1 fruit fly cellular context compared by ENCODE assay signal in the genomic region with DNA sequence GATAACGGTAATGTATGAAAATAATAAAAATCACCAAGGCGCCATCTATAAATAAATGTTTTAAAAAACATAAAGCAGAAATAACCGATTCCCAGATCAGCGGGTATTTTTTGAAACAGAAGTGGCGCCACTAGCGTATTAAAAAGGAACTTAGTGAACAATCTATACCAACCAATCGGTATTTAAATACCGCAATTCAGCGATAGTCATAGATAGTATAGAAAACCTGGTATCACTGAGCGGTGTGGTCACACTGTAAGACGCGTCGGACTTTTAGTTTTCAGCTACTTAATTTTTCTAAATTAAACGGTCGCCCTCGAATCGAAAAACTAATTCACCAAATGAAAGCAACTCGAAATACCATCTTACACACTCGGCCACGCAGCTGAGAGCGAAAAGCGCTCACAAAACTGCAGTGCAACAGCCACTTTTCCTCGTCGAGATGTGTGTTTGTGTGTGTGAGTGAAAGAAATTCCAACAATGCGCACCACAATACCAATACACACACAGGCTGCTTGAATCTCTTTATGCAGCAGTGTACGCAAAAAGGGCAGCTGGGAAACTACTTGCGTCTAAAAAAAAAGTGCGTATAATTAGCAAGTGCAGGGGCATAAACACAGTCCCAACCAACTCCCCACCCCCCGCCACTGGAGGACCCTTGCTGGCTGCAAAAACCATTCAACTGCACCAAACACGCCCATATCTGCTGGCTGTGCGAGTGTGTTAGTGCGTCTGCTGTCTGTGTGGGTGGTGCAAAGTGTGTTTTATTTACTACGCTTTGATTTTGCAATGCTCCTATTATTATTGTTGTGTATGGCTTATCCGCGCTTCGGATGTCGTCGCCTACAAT.
A peak's percentile ranks its signal among the peaks of the same experiment; 100 is the strongest.
TF ChIP-seq lines count a peak whose summit lies in the region.

A gene (plus strand): TSS at position 232 of the 850 bp plus-strand sequence.

TF ChIP-seq in whole organism, embryonic, 481 proteins besides CTCF, POLR2A, EP300 and RAD21 (continued from another document and continues in another):
- peak; percentile 32 for TF ChIP-seq CG4707 (GFP tag; optimal IDR thresholded peaks at IDR 0.05; lab: Kevin White, UChicago)
- no peak for TF ChIP-seq kni (GFP tag; optimal IDR thresholded peaks at IDR 0.05; lab: Kevin White, UChicago)
- TF ChIP-seq CG6689 (GFP tag; IDR thresholded peaks at IDR 0.05; lab: Robert Waterston, UW), result peak; percentile 30
- peak; percentile 67 for TF ChIP-seq E2f2 (GFP tag; IDR thresholded peaks at IDR 0.05; lab: Robert Waterston, UW)
- no peak for TF ChIP-seq br (optimal IDR thresholded peaks at IDR 0.05; lab: Kevin White, UChicago)
- TF ChIP-seq Ravus (GFP tag; IDR thresholded peaks at IDR 0.05; lab: Robert Waterston, UW), result no peak
- TF ChIP-seq CG14710 (tag; optimal IDR thresholded peaks at IDR 0.05; lab: Kevin White, UChicago), result peak; percentile 99
- TF ChIP-seq sens (GFP tag; lab: Kevin White, UChicago), result peak; percentile 91
- TF ChIP-seq H15 (GFP tag; IDR thresholded peaks at IDR 0.05; lab: Robert Waterston, UW), result peak; percentile 69; the same call in 2 of the 3 replicates
- peak; percentile 74 for TF ChIP-seq Hmr (GFP tag; optimal IDR thresholded peaks at IDR 0.05; lab: Kevin White, UChicago)
- no peak for TF ChIP-seq dati (GFP tag; IDR thresholded peaks at IDR 0.05; lab: Robert Waterston, UW)
- peak; percentile 87 for TF ChIP-seq MESR4 (GFP tag; optimal IDR thresholded peaks at IDR 0.05; lab: Kevin White, UChicago)
- peak; percentile 10 for TF ChIP-seq CG13775 (GFP tag; optimal IDR thresholded peaks at IDR 0.05; lab: Kevin White, UChicago)
- no peak for TF ChIP-seq trh (GFP tag; optimal IDR thresholded peaks at IDR 0.05; lab: Kevin White, UChicago)
- 0 out of 2 replicates have a peak, but pooled peaks have one; percentile 33 for TF ChIP-seq inv (GFP tag; IDR thresholded peaks at IDR 0.05; lab: Robert Waterston, UW; ENCODE audit: partially characterized antibody)
- TF ChIP-seq CG14050 (GFP tag; IDR thresholded peaks at IDR 0.05; lab: Robert Waterston, UW), result no peak
- TF ChIP-seq Nf-YA (GFP tag; IDR thresholded peaks at IDR 0.05; lab: Robert Waterston, UW), result no peak
- TF ChIP-seq CG1832 (GFP tag; optimal IDR thresholded peaks at IDR 0.05; lab: Kevin White, UChicago), result no peak
- TF ChIP-seq ato (GFP tag; IDR thresholded peaks at IDR 0.05; lab: Robert Waterston, UW; ENCODE audit: partially characterized antibody), result no peak; the same call in 1 of the 2 replicates
- TF ChIP-seq NFAT (GFP tag; IDR thresholded peaks at IDR 0.05; lab: Robert Waterston, UW), result peak; percentile 44; the same call in 1 of the 2 replicates
- no peak; the same call in 1 of the 2 replicates for TF ChIP-seq peb (GFP tag; IDR thresholded peaks at IDR 0.05; lab: Robert Waterston, UW)
- peak; percentile 63 for TF ChIP-seq CG13287 (GFP tag; IDR thresholded peaks at IDR 0.05; lab: Robert Waterston, UW; ENCODE audit: partially characterized antibody)
- TF ChIP-seq CG11696 (GFP tag; IDR thresholded peaks at IDR 0.05; lab: Robert Waterston, UW), result no peak
- peak; percentile 34 for TF ChIP-seq Max (GFP tag; optimal IDR thresholded peaks at IDR 0.05; lab: Kevin White, UChicago)
- peak; percentile 51 for TF ChIP-seq bab2 (GFP tag; optimal IDR thresholded peaks at IDR 0.05; lab: Kevin White, UChicago)
- TF ChIP-seq Six4 (GFP tag; optimal IDR thresholded peaks at IDR 0.05; lab: Kevin White, UChicago), result peak; percentile 4
- no peak for TF ChIP-seq CG2875 (GFP tag; optimal IDR thresholded peaks at IDR 0.05; lab: Kevin White, UChicago)
- no peak for TF ChIP-seq CG8281 (tag; optimal IDR thresholded peaks at IDR 0.05; lab: Kevin White, UChicago)
- TF ChIP-seq ssp (GFP tag; IDR thresholded peaks at IDR 0.05; lab: Robert Waterston, UW), result peak; percentile 63
- TF ChIP-seq fd3F (GFP tag; optimal IDR thresholded peaks at IDR 0.05; lab: Kevin White, UChicago), result peak; percentile 5
- no peak for TF ChIP-seq CG14860 (GFP tag; IDR thresholded peaks at IDR 0.05; lab: Robert Waterston, UW; ENCODE audit: partially characterized antibody)
- TF ChIP-seq yki (optimal IDR thresholded peaks at IDR 0.05; lab: Kevin White, UChicago), result no peak
- TF ChIP-seq exex (tag; optimal IDR thresholded peaks at IDR 0.05; lab: Kevin White, UChicago), result no peak
- peak; percentile 76 for TF ChIP-seq CG12659 (GFP tag; optimal IDR thresholded peaks at IDR 0.05; lab: Kevin White, UChicago)
- peak; percentile 46 for TF ChIP-seq CG4820 (GFP tag; optimal IDR thresholded peaks at IDR 0.05; lab: Kevin White, UChicago)
- peak; percentile 47; the same call in 1 of the 2 replicates for TF ChIP-seq CG14014 (GFP tag; IDR thresholded peaks at IDR 0.05; lab: Robert Waterston, UW)
- TF ChIP-seq CG4328 (GFP tag; optimal IDR thresholded peaks at IDR 0.05; lab: Kevin White, UChicago), result no peak
- TF ChIP-seq CG2712 (tag; optimal IDR thresholded peaks at IDR 0.05; lab: Kevin White, UChicago), result peak; percentile 67
- no peak for TF ChIP-seq cato (GFP tag; optimal IDR thresholded peaks at IDR 0.05; lab: Kevin White, UChicago; ENCODE audit: borderline replicate concordance)
- TF ChIP-seq Jarid2 (GFP tag; optimal IDR thresholded peaks at IDR 0.05; lab: Kevin White, UChicago), result peak; percentile 41
- TF ChIP-seq mirr (GFP tag; optimal IDR thresholded peaks at IDR 0.05; lab: Kevin White, UChicago), result no peak
- peak; percentile 59 for TF ChIP-seq Sry-δ (GFP tag; optimal IDR thresholded peaks at IDR 0.05; lab: Kevin White, UChicago)
- TF ChIP-seq Myb (GFP tag; optimal IDR thresholded peaks at IDR 0.05; lab: Kevin White, UChicago), result peak; percentile 82
- peak; percentile 20 for TF ChIP-seq maf-S (GFP tag; optimal IDR thresholded peaks at IDR 0.05; lab: Kevin White, UChicago)
- TF ChIP-seq dpn (GFP tag; optimal IDR thresholded peaks at IDR 0.05; lab: Kevin White, UChicago), result peak; percentile 51 to 77
- no peak for TF ChIP-seq CG17186 (GFP tag; optimal IDR thresholded peaks at IDR 0.05; lab: Kevin White, UChicago)
- peak; percentile 62 for TF ChIP-seq tin (GFP tag; optimal IDR thresholded peaks at IDR 0.05; lab: Kevin White, UChicago)
- TF ChIP-seq CG10565 (GFP tag; optimal IDR thresholded peaks at IDR 0.05; lab: Kevin White, UChicago), result no peak
- peak in 1 of 3 experiments; percentile 89 for TF ChIP-seq lola (GFP tag; optimal IDR thresholded peaks at IDR 0.05; lab: Kevin White, UChicago)
- no peak for TF ChIP-seq CG11085 (GFP tag; IDR thresholded peaks at IDR 0.05; lab: Robert Waterston, UW)
- TF ChIP-seq lab (GFP tag; optimal IDR thresholded peaks at IDR 0.05; lab: Kevin White, UChicago), result no peak
- TF ChIP-seq CG30403 (GFP tag; optimal IDR thresholded peaks at IDR 0.05; lab: Kevin White, UChicago), result peak; percentile 54
- TF ChIP-seq CG7372 (GFP tag; IDR thresholded peaks at IDR 0.05; lab: Robert Waterston, UW), result no peak; the same call in 1 of the 2 replicates
- TF ChIP-seq MTF-1 (GFP tag; optimal IDR thresholded peaks at IDR 0.05; lab: Kevin White, UChicago; ENCODE audit: borderline replicate concordance), result peak; percentile 62
- TF ChIP-seq CG5245 (GFP tag; optimal IDR thresholded peaks at IDR 0.05; lab: Kevin White, UChicago), result peak; percentile 59
- TF ChIP-seq tap (tag; optimal IDR thresholded peaks at IDR 0.05; lab: Kevin White, UChicago), result no peak
- TF ChIP-seq Eip74EF (GFP tag; optimal IDR thresholded peaks at IDR 0.05; lab: Kevin White, UChicago), result no peak
- TF ChIP-seq tll (GFP tag; optimal IDR thresholded peaks at IDR 0.05; lab: Kevin White, UChicago), result no peak
- TF ChIP-seq slp2 (GFP tag; optimal IDR thresholded peaks at IDR 0.05; lab: Kevin White, UChicago), result peak; percentile 3
- TF ChIP-seq CG10209 (GFP tag; optimal IDR thresholded peaks at IDR 0.05; lab: Kevin White, UChicago), result peak; percentile 19
- 0 out of 3 replicates have a peak, but pooled peaks have one; percentile 41 for TF ChIP-seq so (GFP tag; IDR thresholded peaks at IDR 0.05; lab: Robert Waterston, UW)
- TF ChIP-seq Drgx (GFP tag; IDR thresholded peaks at IDR 0.05; lab: Robert Waterston, UW), result no peak
- TF ChIP-seq CG1603 (tag; optimal IDR thresholded peaks at IDR 0.05; lab: Kevin White, UChicago), result no peak
- no peak for TF ChIP-seq vnd (GFP tag; IDR thresholded peaks at IDR 0.05; lab: Robert Waterston, UW; ENCODE audit: partially characterized antibody)
- peak; percentile 33 for TF ChIP-seq Mad (GFP tag; optimal IDR thresholded peaks at IDR 0.05; lab: Kevin White, UChicago)
- no peak for TF ChIP-seq ERR (GFP tag; optimal IDR thresholded peaks at IDR 0.05; lab: Kevin White, UChicago)
- TF ChIP-seq YL-1 (GFP tag; optimal IDR thresholded peaks at IDR 0.05; lab: Kevin White, UChicago), result peak; percentile 71
- TF ChIP-seq seq (GFP tag; IDR thresholded peaks at IDR 0.05; lab: Robert Waterston, UW), result no peak
- TF ChIP-seq emc (GFP tag; optimal IDR thresholded peaks at IDR 0.05; lab: Kevin White, UChicago), result no peak
- TF ChIP-seq Fer3 (tag; optimal IDR thresholded peaks at IDR 0.05; lab: Kevin White, UChicago), result no peak
- TF ChIP-seq odd (GFP tag; optimal IDR thresholded peaks at IDR 0.05; lab: Kevin White, UChicago), result no peak
- TF ChIP-seq lilli (GFP tag; optimal IDR thresholded peaks at IDR 0.05; lab: Kevin White, UChicago), result peak; percentile 65
- TF ChIP-seq CrebB (tag; optimal IDR thresholded peaks at IDR 0.05; lab: Kevin White, UChicago), result no peak
- no peak; the same call in 2 of the 3 replicates for TF ChIP-seq HLH4C (GFP tag; IDR thresholded peaks at IDR 0.05; lab: Robert Waterston, UW; ENCODE audit: partially characterized antibody)
- peak; percentile 99 for TF ChIP-seq sd (tag; optimal IDR thresholded peaks at IDR 0.05; lab: Kevin White, UChicago)
- TF ChIP-seq Mes4 (GFP tag; optimal IDR thresholded peaks at IDR 0.05; lab: Kevin White, UChicago), result peak; percentile 35
- TF ChIP-seq zfh1 (GFP tag; IDR thresholded peaks at IDR 0.05; lab: Robert Waterston, UW), result peak; percentile 73
- TF ChIP-seq CG14965 (GFP tag; optimal IDR thresholded peaks at IDR 0.05; lab: Kevin White, UChicago; ENCODE audit: borderline replicate concordance), result peak; percentile 23
- peak; percentile 58 for TF ChIP-seq gro (GFP tag; optimal IDR thresholded peaks at IDR 0.05; lab: Kevin White, UChicago)
- no peak for TF ChIP-seq cas (GFP tag; IDR thresholded peaks at IDR 0.05; lab: Robert Waterston, UW)
- peak; percentile 77 for TF ChIP-seq Xbp1 (GFP tag; optimal IDR thresholded peaks at IDR 0.05; lab: Kevin White, UChicago)
- TF ChIP-seq CG12219 (GFP tag; optimal IDR thresholded peaks at IDR 0.05; lab: Kevin White, UChicago), result no peak
- TF ChIP-seq crc (GFP tag; optimal IDR thresholded peaks at IDR 0.05; lab: Kevin White, UChicago), result no peak
- TF ChIP-seq Camta (GFP tag; optimal IDR thresholded peaks at IDR 0.05; lab: Kevin White, UChicago), result peak; percentile 39
- peak; percentile 24 for TF ChIP-seq Fer1 (GFP tag; optimal IDR thresholded peaks at IDR 0.05; lab: Kevin White, UChicago)
- peak; percentile 49 for TF ChIP-seq caup (GFP tag; optimal IDR thresholded peaks at IDR 0.05; lab: Kevin White, UChicago; ENCODE audit: severe bottlenecking)
- no peak for TF ChIP-seq Hr51 (GFP tag; optimal IDR thresholded peaks at IDR 0.05; lab: Kevin White, UChicago)
- peak; percentile 86 for TF ChIP-seq ci (GFP tag; IDR thresholded peaks at IDR 0.05; lab: Robert Waterston, UW)
- peak; percentile 26 for TF ChIP-seq dm (GFP tag; optimal IDR thresholded peaks at IDR 0.05; lab: Kevin White, UChicago)
- no peak for TF ChIP-seq CG10147 (GFP tag; optimal IDR thresholded peaks at IDR 0.05; lab: Kevin White, UChicago)
- no peak for TF ChIP-seq CG7786 (GFP tag; optimal IDR thresholded peaks at IDR 0.05; lab: Kevin White, UChicago)
- peak; percentile 64 for TF ChIP-seq CG8089 (GFP tag; optimal IDR thresholded peaks at IDR 0.05; lab: Kevin White, UChicago)
- peak; percentile 44; the same call in 1 of the 2 replicates for TF ChIP-seq nerfin-2 (GFP tag; IDR thresholded peaks at IDR 0.05; lab: Robert Waterston, UW; ENCODE audit: partially characterized antibody)
- TF ChIP-seq CG33213 (GFP tag; optimal IDR thresholded peaks at IDR 0.05; lab: Kevin White, UChicago), result peak; percentile 92
- no peak for TF ChIP-seq Hr78 (GFP tag; optimal IDR thresholded peaks at IDR 0.05; lab: Kevin White, UChicago)
- TF ChIP-seq Lim3 (GFP tag; IDR thresholded peaks at IDR 0.05; lab: Robert Waterston, UW), result no peak
- TF ChIP-seq eve (GFP tag; optimal IDR thresholded peaks at IDR 0.05; lab: Kevin White, UChicago), result no peak
- no peak for TF ChIP-seq kah (GFP tag; optimal IDR thresholded peaks at IDR 0.05; lab: Kevin White, UChicago)
- peak; percentile 15 for TF ChIP-seq fd96Cb (tag; optimal IDR thresholded peaks at IDR 0.05; lab: Kevin White, UChicago)
- TF ChIP-seq bsh (GFP tag; optimal IDR thresholded peaks at IDR 0.05; lab: Kevin White, UChicago), result peak in 1 of 2 experiments; percentile 47
- TF ChIP-seq CG5953 (GFP tag; IDR thresholded peaks at IDR 0.05; lab: Robert Waterston, UW), result no peak
- no peak for TF ChIP-seq rib (GFP tag; IDR thresholded peaks at IDR 0.05; lab: Robert Waterston, UW)
- TF ChIP-seq Sin3A (optimal IDR thresholded peaks at IDR 0.05; lab: Kevin White, UChicago), result peak; percentile 41
- no peak for TF ChIP-seq E2f1 (GFP tag; IDR thresholded peaks at IDR 0.05; lab: Robert Waterston, UW)
- peak; percentile 78 for TF ChIP-seq Rfx (GFP tag; IDR thresholded peaks at IDR 0.05; lab: Robert Waterston, UW)
- TF ChIP-seq ken (GFP tag; IDR thresholded peaks at IDR 0.05; lab: Robert Waterston, UW), result peak; percentile 67; the same call in 2 of the 3 replicates
- no peak for TF ChIP-seq Mrtf (GFP tag; IDR thresholded peaks at IDR 0.05; lab: Robert Waterston, UW)
- no peak for TF ChIP-seq CG1233 (GFP tag; optimal IDR thresholded peaks at IDR 0.05; lab: Kevin White, UChicago)
- TF ChIP-seq Bteb2 (GFP tag; optimal IDR thresholded peaks at IDR 0.05; lab: Kevin White, UChicago), result no peak
- no peak for TF ChIP-seq klu (GFP tag; IDR thresholded peaks at IDR 0.05; lab: Robert Waterston, UW)
- no peak for TF ChIP-seq Dfd (GFP tag; optimal IDR thresholded peaks at IDR 0.05; lab: Kevin White, UChicago)
- TF ChIP-seq CG16813 (GFP tag; IDR thresholded peaks at IDR 0.05; lab: Robert Waterston, UW; ENCODE audit: partially characterized antibody), result peak; percentile 41; the same call in 1 of the 3 replicates
- TF ChIP-seq CG12391 (tag; optimal IDR thresholded peaks at IDR 0.05; lab: Kevin White, UChicago), result peak; percentile 46
- TF ChIP-seq hkb (optimal IDR thresholded peaks at IDR 0.05; lab: Kevin White, UChicago), result no peak
- 0 out of 2 replicates have a peak, but pooled peaks have one; percentile 14 for TF ChIP-seq hkb (GFP tag; IDR thresholded peaks at IDR 0.05; lab: Robert Waterston, UW)
- TF ChIP-seq wor (GFP tag; IDR thresholded peaks at IDR 0.05; lab: Robert Waterston, UW), result no peak
- TF ChIP-seq Hey (tag; optimal IDR thresholded peaks at IDR 0.05; lab: Kevin White, UChicago), result no peak
- no peak for TF ChIP-seq Aef1 (GFP tag; IDR thresholded peaks at IDR 0.05; lab: Robert Waterston, UW)
- TF ChIP-seq Taf1 (GFP tag; IDR thresholded peaks at IDR 0.05; lab: Robert Waterston, UW), result no peak
- TF ChIP-seq usp (GFP tag; optimal IDR thresholded peaks at IDR 0.05; lab: Kevin White, UChicago), result no peak
